Worm (Caenorhabditis elegans): ENCODE results near the gene C09E10.3.

Gene C09E10.3

DNA sequence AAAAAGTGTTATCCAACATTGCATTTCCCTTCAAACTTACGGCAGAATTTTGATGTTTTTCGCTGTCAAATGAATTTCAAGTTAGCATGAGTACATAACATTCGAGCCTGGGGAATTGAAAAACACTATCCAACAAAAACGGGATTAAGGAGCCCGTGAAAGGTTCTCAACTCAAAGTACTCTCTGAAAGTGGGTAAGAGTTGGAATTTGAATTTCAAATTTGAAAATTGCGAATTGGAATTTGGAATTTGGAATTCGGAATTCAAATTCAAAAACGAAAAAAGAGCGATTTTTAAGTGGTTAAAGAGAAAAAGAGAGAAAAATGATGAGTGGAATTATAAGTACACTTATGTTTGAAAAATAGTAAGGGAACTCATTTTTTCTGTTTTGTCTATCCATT lies at the start of gene C09E10.3, which contains the start of gene dgk-1:
TSS of gene C09E10.3 (minus strand) at position 101 of the 400 bp plus-strand sequence.
TSS of gene dgk-1 (minus strand) at position 183 of the 400 bp plus-strand sequence.
- no peak for TF ChIP-seq akir-1 (GFP tag; optimal IDR thresholded peaks at IDR 0.05)
- TF ChIP-seq Y53F4B.3 (GFP tag; IDR thresholded peaks at IDR 0.05), result no peak
- TF ChIP-seq nhr-90 (tag; optimal IDR thresholded peaks at IDR 0.05), result no peak
- no peak for TF ChIP-seq Y95B8A.8 (GFP tag; IDR thresholded peaks at IDR 0.05)
- no peak for TF ChIP-seq rcor-1 (GFP tag; IDR thresholded peaks at IDR 0.05)
- no peak for TF ChIP-seq Y79H2A.3 (GFP tag; conservative IDR thresholded peaks at IDR 0.05)
- no peak for TF ChIP-seq B0336.3 (GFP tag; IDR thresholded peaks at IDR 0.05)
- no peak for TF ChIP-seq F55B11.4 (tag; optimal IDR thresholded peaks at IDR 0.05; ENCODE audit: borderline replicate concordance, insufficient read depth)
- no peak for TF ChIP-seq mcd-1 (GFP tag; IDR thresholded peaks at IDR 0.05)
- no peak for TF ChIP-seq F52B5.7 (tag; optimal IDR thresholded peaks at IDR 0.05)
- TF ChIP-seq B0019.2 (GFP tag; conservative IDR thresholded peaks at IDR 0.05), result no peak
- TF ChIP-seq gei-17 (GFP tag; optimal IDR thresholded peaks at IDR 0.05), result no peak
- TF ChIP-seq efl-1 (GFP tag; optimal IDR thresholded peaks at IDR 0.05), result no peak
- TF ChIP-seq somi-1 (GFP tag; optimal IDR thresholded peaks at IDR 0.05), result no peak
- TF ChIP-seq lir-1 (GFP tag; conservative IDR thresholded peaks at IDR 0.05), result no peak

- TF ChIP-seq hrde-1 (tag; optimal IDR thresholded peaks at IDR 0.05; ENCODE audit: borderline replicate concordance) (no peak), B0336.3 (GFP tag; IDR thresholded peaks at IDR 0.05) (no peak), F33H1.4 (GFP tag; IDR thresholded peaks at IDR 0.05) (no peak), ztf-6 (GFP tag; IDR thresholded peaks at IDR 0.05) (no peak), B0019.2 (GFP tag; conservative IDR thresholded peaks at IDR 0.05) (no peak)
Observed at ce11 chrX:1038347-1038746, 47.2 kb upstream of the C09E10.3 start, which contains the start of gene F55A4.7. TSS of gene F55A4.7 (minus strand) at chrX:1038447.

DNA sequence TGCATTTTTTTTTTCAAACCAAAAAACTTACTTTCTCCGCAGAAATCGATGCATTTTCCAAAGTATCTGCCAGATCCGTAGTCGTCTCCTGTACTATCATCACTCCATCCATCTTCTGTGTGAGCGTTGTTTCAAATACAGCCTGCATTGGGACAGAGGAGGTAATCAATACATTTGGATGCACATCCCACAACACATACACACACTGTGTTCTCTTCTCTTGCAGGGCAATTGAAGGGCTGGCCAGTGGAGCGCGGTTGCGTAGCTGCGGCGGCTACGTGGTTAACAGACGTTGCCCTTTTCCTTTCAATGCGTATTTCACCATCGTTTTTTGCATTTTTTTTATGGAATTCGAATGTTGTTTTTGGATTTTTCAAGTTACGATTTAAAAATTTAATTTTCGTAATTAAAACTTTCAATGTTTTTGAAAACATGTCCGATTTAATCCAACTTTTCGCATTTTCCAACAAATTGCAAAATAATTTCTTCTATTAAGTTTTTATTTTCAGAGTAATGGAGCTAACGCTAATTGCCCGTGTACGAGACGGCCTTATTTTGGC lies 43.9 kb upstream of the C09E10.3 start, which contains the start of the genes stau-1 and sec-22:
TSS of gene stau-1 (minus strand) at position 248 of the 560 bp plus-strand sequence.
TSS of gene sec-22 (plus strand) at position 510 of the 560 bp plus-strand sequence.
- no peak for TF ChIP-seq K11D2.4 (GFP tag; IDR thresholded peaks at IDR 0.05)
- peak; percentile 44 for TF ChIP-seq attf-5 (GFP tag; optimal IDR thresholded peaks at IDR 0.05)
- peak; percentile 27; the same call in 1 of the 2 replicates for TF ChIP-seq hmg-1.2 (GFP tag; IDR thresholded peaks at IDR 0.05)
- TF ChIP-seq ekl-4 (GFP tag; IDR thresholded peaks at IDR 0.05), result no peak
- peak; percentile 66; the same call in 1 of the 2 replicates for TF ChIP-seq mcd-1 (GFP tag; IDR thresholded peaks at IDR 0.05)
- TF ChIP-seq ceh-27 (GFP tag; optimal IDR thresholded peaks at IDR 0.05), result peak; percentile 14
- TF ChIP-seq let-607 (tag; optimal IDR thresholded peaks at IDR 0.05), result peak; percentile 55 to 83
- no peak for TF ChIP-seq nhr-179 (tag; optimal IDR thresholded peaks at IDR 0.05)
- no peak for TF ChIP-seq attf-6 (GFP tag; IDR thresholded peaks at IDR 0.05)
- no peak for TF ChIP-seq C17E4.6 (GFP tag; IDR thresholded peaks at IDR 0.05)
- TF ChIP-seq cebp-1 (GFP tag; IDR thresholded peaks at IDR 0.05), result 0 out of 2 replicates have a peak, but pooled peaks have one; percentile 29
- TF ChIP-seq cebp-1 (tag; optimal IDR thresholded peaks at IDR 0.05), result peak; percentile 52
- no peak for TF ChIP-seq dpl-1 (GFP tag; optimal IDR thresholded peaks at IDR 0.05)
- no peak for TF ChIP-seq xnd-1 (tag; optimal IDR thresholded peaks at IDR 0.05)
- peak; percentile 38 for TF ChIP-seq nhr-80 (tag; optimal IDR thresholded peaks at IDR 0.05)
- TF ChIP-seq snpc-4 (GFP tag; optimal IDR thresholded peaks at IDR 0.05), result no peak
- peak in 1 of 4 experiments; percentile 23 for TF ChIP-seq snpc-4 (tag; optimal IDR thresholded peaks at IDR 0.05)
- TF ChIP-seq mel-28 (tag; optimal IDR thresholded peaks at IDR 0.05; ENCODE audit: borderline replicate concordance), result no peak
- no peak for TF ChIP-seq T26A5.8 (tag; optimal IDR thresholded peaks at IDR 0.05)

All from whole organism, young adult.